Fruit fly (Drosophila melanogaster): Measurements from ENCODE around the gene Tak1.

DNA sequence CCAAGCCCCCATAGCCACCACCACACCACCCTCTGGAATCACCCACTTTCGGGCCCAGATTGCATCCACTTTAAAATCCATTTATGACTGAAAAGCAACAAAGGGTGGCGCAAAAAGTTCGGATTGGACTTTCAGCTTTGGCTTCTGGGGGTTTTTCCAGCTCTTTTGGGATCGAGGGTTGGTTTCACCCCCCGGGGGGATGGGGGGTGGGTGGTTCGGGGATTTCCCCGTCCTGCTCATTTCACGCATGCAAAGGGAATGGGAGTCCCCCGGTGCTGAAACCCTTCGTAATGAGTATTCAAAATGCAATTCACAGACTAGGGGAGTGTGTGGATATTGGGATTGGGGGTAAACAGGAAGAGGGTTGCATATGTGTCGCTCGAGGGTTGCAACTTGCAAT lies 24.9 kb downstream of the Tak1 start:
- TF ChIP-seq psq (GFP tag; optimal IDR thresholded peaks at IDR 0.05) (no peak), HLH106 (tag; optimal IDR thresholded peaks at IDR 0.05) (no peak), foxo (GFP tag; optimal IDR thresholded peaks at IDR 0.05) (no peak)
